Worm (Caenorhabditis elegans) whole organism, L4 larva: ENCODE results near the gene aars-1.
A peak's percentile ranks its signal among the peaks of the same experiment; 100 is the strongest.

ENCODE experiments used
- F44E2.7 ChIP-seq: fragments of 200-800 bp; sonication (Bioruptor generic); IDR thresholded peaks from 2 replicates; pipeline ENCODE4 v2.1.2; 2022; ENCODE audit warnings: missing genetic modification characterization, missing compliant biosample characterization
- R02D3.7 ChIP-seq: fragments of 150-350 bp; sonication (generic microtip); optimal IDR thresholded peaks from 3 replicates; lab custom pipeline; 2014; ENCODE audit warnings: missing biosample characterization, missing genetic modification characterization
- T26A8.4 ChIP-seq: fragments of 200-800 bp; sonication (Bioruptor generic); IDR thresholded peaks from 2 replicates; pipeline ENCODE4 v1.3.6; 2022; ENCODE audit warnings: missing genetic modification characterization, missing compliant biosample characterization
- Y105C5A.15 ChIP-seq: fragments of 200-800 bp; sonication (Bioruptor generic); IDR thresholded peaks from 2 replicates; pipeline ENCODE4 v1.3.6; 2022; ENCODE audit warnings: missing genetic modification characterization, missing compliant biosample characterization
- Y5F2A.4 ChIP-seq: fragments of 200-800 bp; sonication (Bioruptor generic); optimal IDR thresholded peaks from 2 replicates; lab custom pipeline; 2018; ENCODE audit warnings: mild to moderate bottlenecking, missing genetic modification characterization, missing compliant biosample characterization
- aha-1 ChIP-seq: fragments of 150-350 bp; peaks from one replicate; lab custom pipeline; 2014; ENCODE audit warnings: missing biosample characterization, missing genetic modification characterization
- ceh-20 ChIP-seq: fragments of 200-800 bp; sonication (Bioruptor generic); IDR thresholded peaks from 2 replicates; pipeline ENCODE4 v1.3.6; 2022; ENCODE audit warnings: missing genetic modification reagents, missing genetic modification characterization, missing compliant biosample characterization
- ces-1 ChIP-seq: fragments of 150-350 bp; sonication (generic microtip); optimal IDR thresholded peaks from 4 replicates; lab custom pipeline; 2014; ENCODE audit warnings: missing biosample characterization, missing genetic modification reagents, missing genetic modification characterization
- ctbp-1 ChIP-seq: fragments of 200-800 bp; sonication (Bioruptor generic); IDR thresholded peaks from 2 replicates; pipeline ENCODE4 v1.3.6; 2022; ENCODE audit warnings: missing genetic modification reagents, missing genetic modification characterization, missing compliant biosample characterization
- daf-12 ChIP-seq: fragments of 150-350 bp; optimal IDR thresholded peaks from 2 replicates; lab custom pipeline; 2014; ENCODE audit warnings: missing biosample characterization, missing genetic modification reagents, missing genetic modification characterization
- dmd-6 ChIP-seq: fragments of 200-800 bp; sonication (Bioruptor generic); IDR thresholded peaks from 2 replicates; pipeline ENCODE4 v1.3.6; 2022; ENCODE audit warnings: missing genetic modification reagents, missing genetic modification characterization, missing compliant biosample characterization
- dve-1 ChIP-seq: sonication (generic microtip); optimal IDR thresholded peaks from 2 replicates; lab custom pipeline; 2017; ENCODE audit warnings: antibody characterized with exemption, mild to moderate bottlenecking, missing genetic modification characterization, missing compliant biosample characterization; ENCODE audit not compliant: insufficient read depth
- egl-43 ChIP-seq: fragments of 200-800 bp; sonication (Bioruptor generic); IDR thresholded peaks from 2 replicates; pipeline ENCODE4 v1.3.6; 2022; ENCODE audit warnings: missing genetic modification reagents, missing genetic modification characterization, missing compliant biosample characterization
- fkh-10 ChIP-seq: fragments of 150-350 bp; optimal IDR thresholded peaks from 2 replicates; lab custom pipeline; 2014; ENCODE audit warnings: missing biosample characterization, missing genetic modification reagents, missing genetic modification characterization
- hif-1 ChIP-seq, 2 experiments: sonication (generic microtip); optimal IDR thresholded peaks; 2 replicates each; lab custom pipeline; 2016 to 2017; ENCODE audit warnings: missing compliant biosample characterization in 2 of 2, missing genetic modification characterization in 2 of 2, missing genetic modification reagents in 2 of 2, missing genotype in 2 of 2, mild to moderate bottlenecking in 1 of 2
- hmg-1.1 ChIP-seq: fragments of 200-800 bp; sonication (Bioruptor generic); IDR thresholded peaks from 2 replicates; pipeline ENCODE4 v1.3.6; 2022; ENCODE audit warnings: missing genetic modification reagents, missing genetic modification characterization, missing compliant biosample characterization
- lin-13 ChIP-seq: fragments of 150-350 bp; optimal IDR thresholded peaks from 2 replicates; lab custom pipeline; 2014; ENCODE audit warnings: missing biosample characterization, missing genetic modification reagents, missing genetic modification characterization
- lin-15B ChIP-seq: fragments of 150-350 bp; sonication (generic microtip); optimal IDR thresholded peaks from 3 replicates; lab custom pipeline; 2014; ENCODE audit warnings: missing biosample characterization, missing genetic modification characterization
- lin-38 ChIP-seq: fragments of 200-800 bp; sonication (Bioruptor generic); IDR thresholded peaks from 2 replicates; pipeline ENCODE4 v1.3.6; 2022; ENCODE audit warnings: missing genetic modification reagents, missing genetic modification characterization, missing compliant biosample characterization
- lir-3 ChIP-seq: sonication (generic microtip); optimal IDR thresholded peaks from 2 replicates; lab custom pipeline; 2016; ENCODE audit warnings: mild to moderate bottlenecking, missing genetic modification characterization, missing compliant biosample characterization
- lsy-2 ChIP-seq, 2 experiments: fragments of 150-350 bp in 1 of 2; sonication (generic microtip) in 1 of 2; optimal IDR thresholded peaks; 2 replicates each; lab custom pipeline; 2014 to 2017; ENCODE audit warnings: missing biosample characterization in 2 of 2, missing genetic modification characterization in 2 of 2
- madf-9 ChIP-seq: fragments of 200-800 bp; sonication (Bioruptor generic); conservative IDR thresholded peaks from 2 replicates; pipeline ENCODE4 v1.3.6; 2022; ENCODE audit warnings: missing genetic modification reagents, missing genetic modification characterization, missing compliant biosample characterization
- mdl-1 ChIP-seq, 2 experiments: fragments of 150-350 bp in 1 of 2; sonication (generic microtip) in 1 of 2; optimal IDR thresholded peaks; 2 replicates each; lab custom pipeline; 2014 to 2017; ENCODE audit warnings: missing biosample characterization in 2 of 2, missing genetic modification characterization in 2 of 2
- mes-2 ChIP-seq: sonication (generic microtip); optimal IDR thresholded peaks from 2 replicates; lab custom pipeline; 2016; ENCODE audit warnings: missing genotype, mild to moderate bottlenecking, missing genetic modification characterization, missing compliant biosample characterization; ENCODE audit not compliant: poor library complexity, severe bottlenecking
- mxl-2 ChIP-seq: fragments of 200-800 bp; sonication (Bioruptor generic); conservative IDR thresholded peaks from 2 replicates; pipeline ENCODE4 v1.3.6; 2022; ENCODE audit warnings: missing genetic modification reagents, missing genetic modification characterization, missing compliant biosample characterization
- mxl-3 ChIP-seq: fragments of 200-800 bp; sonication (Bioruptor generic); optimal IDR thresholded peaks from 2 replicates; lab custom pipeline; 2018; ENCODE audit warnings: mild to moderate bottlenecking, missing genetic modification characterization, missing compliant biosample characterization
- nhr-10 ChIP-seq: fragments of 150-350 bp; optimal IDR thresholded peaks from 2 replicates; lab custom pipeline; 2014; ENCODE audit warnings: missing biosample characterization, missing genetic modification characterization
- nhr-25 ChIP-seq: sonication (generic microtip); optimal IDR thresholded peaks from 2 replicates; lab custom pipeline; 2017; ENCODE audit warnings: missing genetic modification characterization, mild to moderate bottlenecking, missing compliant biosample characterization, antibody characterized with exemption, moderate library complexity, borderline replicate concordance; ENCODE audit not compliant: insufficient read depth
- nhr-28 ChIP-seq: fragments of 150-350 bp; optimal IDR thresholded peaks from 2 replicates; lab custom pipeline; 2014; ENCODE audit warnings: missing biosample characterization, missing genetic modification characterization
- nhr-41 ChIP-seq: fragments of 200-800 bp; sonication (Bioruptor generic); IDR thresholded peaks from 2 replicates; pipeline ENCODE4 v1.3.6; 2022; ENCODE audit warnings: missing genetic modification reagents, missing genetic modification characterization, missing compliant biosample characterization
- nhr-42 ChIP-seq: fragments of 200-800 bp; sonication (Bioruptor generic); IDR thresholded peaks from 2 replicates; pipeline ENCODE4 v1.3.6; 2022; ENCODE audit warnings: missing genetic modification characterization, missing compliant biosample characterization
- nhr-48 ChIP-seq: sonication (generic microtip); optimal IDR thresholded peaks from 2 replicates; lab custom pipeline; 2016; ENCODE audit warnings: mild to moderate bottlenecking, missing genetic modification characterization, missing compliant biosample characterization
- pha-4 ChIP-seq, 2 experiments: fragments of 150-350 bp in 1 of 2; fragments of 200-800 bp in 1 of 2; sonication (Bioruptor generic) in 1 of 2; IDR thresholded peaks in 1 of 2; optimal IDR thresholded peaks in 1 of 2; 2 replicates each; pipeline versions ENCODE4 v1.3.6 to Lab custom; 2014 to 2022; ENCODE audit warnings: missing genetic modification characterization in 2 of 2, missing genetic modification reagents in 2 of 2, missing biosample characterization in 1 of 2, missing compliant biosample characterization in 1 of 2
- pqm-1 ChIP-seq: sonication (generic microtip); optimal IDR thresholded peaks from 2 replicates; lab custom pipeline; 2017; ENCODE audit warnings: missing biosample characterization, missing genetic modification characterization
- sdz-12 ChIP-seq: fragments of 200-800 bp; sonication (Bioruptor generic); optimal IDR thresholded peaks from 2 replicates; lab custom pipeline; 2018; ENCODE audit warnings: mild to moderate bottlenecking, missing genetic modification characterization, missing compliant biosample characterization
- set-16 ChIP-seq: fragments of 200-800 bp; sonication (Bioruptor generic); IDR thresholded peaks from 2 replicates; pipeline ENCODE4 v1.3.6; 2022; ENCODE audit warnings: missing genetic modification reagents, missing genetic modification characterization, missing compliant biosample characterization
- spr-1 ChIP-seq: sonication (generic microtip); optimal IDR thresholded peaks from 2 replicates; lab custom pipeline; 2016; ENCODE audit warnings: mild to moderate bottlenecking, missing genetic modification characterization, missing compliant biosample characterization
- spr-3 ChIP-seq: fragments of 200-800 bp; sonication (Bioruptor generic); optimal IDR thresholded peaks from 2 replicates; lab custom pipeline; 2018; ENCODE audit warnings: mild to moderate bottlenecking, missing genetic modification characterization, missing compliant biosample characterization
- unc-62 ChIP-seq, 3 experiments: fragments of 150-350 bp in 1 of 3; sonication (generic microtip); optimal IDR thresholded peaks in 2 of 3; peaks in 1 of 3; 1 replicate in 1 of 3; 2 replicates in 2 of 3; lab custom pipeline; 2014 to 2017; ENCODE audit warnings: missing biosample characterization in 3 of 3, missing genetic modification characterization in 3 of 3, missing genetic modification reagents in 3 of 3, missing genotype in 1 of 3
- ztf-11 ChIP-seq: fragments of 150-350 bp; optimal IDR thresholded peaks from 2 replicates; lab custom pipeline; 2014; ENCODE audit warnings: missing biosample characterization, missing genetic modification characterization

aars-1 gene

DNA sequence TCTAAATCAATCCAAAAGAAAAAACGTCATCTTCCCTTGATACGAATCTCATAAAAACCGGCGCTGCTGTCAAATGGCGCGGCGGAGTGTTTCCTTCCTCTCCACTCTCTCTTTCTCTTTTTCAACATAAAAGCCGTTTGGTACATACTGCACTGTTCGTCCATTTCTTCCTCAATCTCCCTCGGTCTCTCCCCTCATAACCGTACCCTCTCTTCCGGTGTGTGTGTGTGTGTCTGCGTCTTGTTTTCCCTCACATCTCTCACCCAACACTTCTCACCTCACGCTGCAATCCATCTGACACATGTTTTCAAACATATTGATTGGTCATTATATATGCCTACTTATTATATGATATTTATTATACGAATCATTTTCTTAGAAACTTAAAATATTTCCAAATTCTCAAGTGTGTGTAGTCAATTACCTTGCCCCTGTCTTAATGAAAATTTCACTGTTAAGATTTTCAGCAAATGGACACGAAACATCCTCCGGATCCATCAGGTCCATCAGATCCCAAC, at the start of gene aars-1, which contains the start of gene rga-1 (continued):
- TF ChIP-seq madf-9 (GFP tag; lab: Robert Waterston, UW): no peak
- TF ChIP-seq lin-13 (GFP tag; lab: Kevin White, UChicago): peak; percentile 22
- no peak for TF ChIP-seq lin-15B (tag; lab: Kevin White, UChicago)

- TF ChIP-seq ceh-20 (GFP tag; lab: Robert Waterston, UW): no peak
- TF ChIP-seq T26A8.4 (GFP tag; lab: Robert Waterston, UW): no peak
- no peak for TF ChIP-seq F44E2.7 (GFP tag; lab: Robert Waterston, UW)
- TF ChIP-seq hif-1 (tag; optimal IDR thresholded peaks at IDR 0.05; lab: Kevin White, UChicago): no peak
- no peak for TF ChIP-seq pha-4 (GFP tag; IDR thresholded peaks at IDR 0.05; lab: Robert Waterston, UW)
- TF ChIP-seq pha-4 (tag; optimal IDR thresholded peaks at IDR 0.05; lab: Kevin White, UChicago): no peak
- peak in 1 of 2 experiments; percentile 74 for TF ChIP-seq unc-62 (GFP tag; optimal IDR thresholded peaks at IDR 0.05 in 1 of 2; lab: Kevin White, UChicago)
- TF ChIP-seq unc-62 (tag; optimal IDR thresholded peaks at IDR 0.05; lab: Kevin White, UChicago): no peak
- peak; percentile 59 for TF ChIP-seq aha-1 (tag; lab: Kevin White, UChicago)
Observed at ce11 chrII:11512921-11513320, 48.6 kb upstream of the aars-1 start.

- TF ChIP-seq nhr-10 (tag; lab: Kevin White, UChicago) (no peak), nhr-48 (tag; lab: Kevin White, UChicago) (no peak), daf-12 (tag; lab: Kevin White, UChicago) (no peak)
Observed at ce11 chrII:11510373-11510772, 46.1 kb upstream of the aars-1 start, which contains the start of gene npr-41. npr-41 (plus strand) TSS chrII:11510673.

- TF ChIP-seq nhr-25 (tag; lab: Kevin White, UChicago) (no peak), madf-9 (GFP tag; lab: Robert Waterston, UW) (no peak), lin-38 (GFP tag; lab: Robert Waterston, UW) (no peak), sdz-12 (GFP tag; lab: Kevin White, UChicago) (no peak), spr-3 (GFP tag; lab: Kevin White, UChicago) (no peak), set-16 (GFP tag; lab: Robert Waterston, UW) (no peak), fkh-10 (GFP tag; lab: Kevin White, UChicago) (no peak), R02D3.7 (tag; lab: Kevin White, UChicago) (no peak), nhr-41 (GFP tag; lab: Robert Waterston, UW) (no peak), hmg-1.1 (GFP tag; lab: Robert Waterston, UW) (no peak), mes-2 (tag; lab: Kevin White, UChicago) (no peak), ces-1 (no peak)
Observed at ce11 chrII:11503761-11504160, 39.5 kb upstream of the aars-1 start.

DNA sequence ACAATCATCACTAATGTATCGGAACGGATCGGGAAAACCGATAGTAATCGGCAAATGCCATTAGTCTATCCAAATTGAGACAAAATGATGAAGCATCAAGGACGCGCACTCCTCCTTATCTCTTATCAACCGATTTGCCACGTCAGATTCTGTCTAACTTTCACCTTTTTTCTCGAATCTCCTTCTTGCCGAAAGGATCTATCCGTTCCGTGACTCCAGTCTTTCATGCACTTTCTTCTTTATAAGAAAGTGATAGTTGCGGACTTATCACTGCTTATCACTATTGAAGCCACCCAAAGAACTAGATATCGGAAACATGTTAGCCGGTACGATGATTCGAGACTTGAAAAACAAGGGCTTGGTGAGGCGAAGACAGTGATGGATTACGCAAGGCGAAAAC, 37.7 kb upstream of the aars-1 start:
- TF ChIP-seq ctbp-1 (GFP tag; lab: Robert Waterston, UW) (no peak), egl-43 (GFP tag; lab: Robert Waterston, UW) (no peak), mes-2 (tag; lab: Kevin White, UChicago) (no peak), mxl-3 (peak; percentile 68), nhr-28 (peak; percentile 86), lir-3 (tag; lab: Kevin White, UChicago) (no peak), dmd-6 (no peak), nhr-42 (GFP tag; lab: Robert Waterston, UW) (no peak), nhr-25 (tag; lab: Kevin White, UChicago) (peak; percentile 6), Y5F2A.4 (GFP tag; lab: Kevin White, UChicago) (no peak), lsy-2 (tag; optimal IDR thresholded peaks at IDR 0.05; lab: Kevin White, UChicago) (no peak), mxl-2 (no peak), ceh-20 (GFP tag; lab: Robert Waterston, UW) (no peak), dve-1 (tag; lab: Kevin White, UChicago) (no peak), pqm-1 (tag; lab: Kevin White, UChicago) (no peak), spr-1 (tag; lab: Kevin White, UChicago) (no peak), ztf-11 (tag; lab: Kevin White, UChicago) (no peak), nhr-48 (tag; lab: Kevin White, UChicago) (peak; percentile 28), mdl-1 (tag; optimal IDR thresholded peaks at IDR 0.05; lab: Kevin White, UChicago) (peak in 1 of 2 experiments; percentile 54), lin-13 (GFP tag; lab: Kevin White, UChicago) (no peak), R02D3.7 (tag; lab: Kevin White, UChicago) (no peak), nhr-10 (tag; lab: Kevin White, UChicago) (no peak), spr-3 (GFP tag; lab: Kevin White, UChicago) (no peak), Y105C5A.15 (GFP tag; lab: Robert Waterston, UW) (no peak)
